Worm (Caenorhabditis elegans) whole organism, young adult: ENCODE results near the gene srv-11.

Experiments
- B0261.1 ChIP-seq: sonication (generic microtip); optimal IDR thresholded peaks from 2 replicates; lab custom pipeline; 2016; ENCODE audit warnings: mild to moderate bottlenecking, missing genetic modification characterization, moderate library complexity, missing compliant biosample characterization
- F10E7.11 ChIP-seq: sonication (generic microtip); optimal IDR thresholded peaks from 2 replicates; lab custom pipeline; 2017; ENCODE audit warnings: mild to moderate bottlenecking, missing genetic modification characterization, moderate library complexity, missing compliant biosample characterization
- F22D6.2 ChIP-seq: sonication (generic microtip); optimal IDR thresholded peaks from 2 replicates; lab custom pipeline; 2016; ENCODE audit warnings: mild to moderate bottlenecking, missing genetic modification characterization, missing compliant biosample characterization
- F52B5.7 ChIP-seq: sonication (generic microtip); optimal IDR thresholded peaks from 2 replicates; lab custom pipeline; 2016; ENCODE audit warnings: mild to moderate bottlenecking, missing genetic modification characterization, missing compliant biosample characterization
- F55B11.4 ChIP-seq: sonication (generic microtip); optimal IDR thresholded peaks from 2 replicates; lab custom pipeline; 2016; ENCODE audit warnings: missing compliant biosample characterization, missing genetic modification characterization, borderline replicate concordance; ENCODE audit not compliant: insufficient read depth
- K12H6.12 ChIP-seq: fragments of 200-800 bp; sonication (Bioruptor generic); optimal IDR thresholded peaks from 2 replicates; lab custom pipeline; 2018; ENCODE audit warnings: mild to moderate bottlenecking, missing genetic modification characterization, missing compliant biosample characterization
- ZK185.1 ChIP-seq: sonication (generic microtip); optimal IDR thresholded peaks from 2 replicates; lab custom pipeline; 2016; ENCODE audit warnings: mild to moderate bottlenecking, missing genetic modification characterization, missing compliant biosample characterization; ENCODE audit not compliant: poor library complexity, severe bottlenecking
- akir-1 ChIP-seq: fragments of 200-800 bp; sonication (Bioruptor generic); optimal IDR thresholded peaks from 2 replicates; lab custom pipeline; 2018; ENCODE audit warnings: mild to moderate bottlenecking, missing genetic modification characterization, moderate library complexity, missing compliant biosample characterization
- atf-7 ChIP-seq: sonication (generic microtip); optimal IDR thresholded peaks from 2 replicates; lab custom pipeline; 2017; ENCODE audit warnings: mild to moderate bottlenecking, missing genetic modification characterization, missing compliant biosample characterization
- attf-3 ChIP-seq: fragments of 200-800 bp; sonication (Bioruptor generic); conservative IDR thresholded peaks from 2 replicates; pipeline ENCODE4 v1.3.6; 2022; ENCODE audit warnings: missing genetic modification reagents, missing genetic modification characterization, missing compliant biosample characterization
- attf-6 ChIP-seq: fragments of 200-800 bp; sonication (Bioruptor generic); IDR thresholded peaks from 2 replicates; pipeline ENCODE4 v1.3.6; 2022; ENCODE audit warnings: missing genetic modification reagents, missing genetic modification characterization, missing compliant biosample characterization
- bed-2 ChIP-seq: fragments of 200-800 bp; sonication (Bioruptor generic); IDR thresholded peaks from 2 replicates; pipeline ENCODE4 v1.3.6; 2022; ENCODE audit warnings: missing genetic modification reagents, missing genetic modification characterization, missing compliant biosample characterization
- cebp-1 ChIP-seq, 2 experiments: fragments of 200-800 bp in 1 of 2; sonication (Bioruptor generic) in 1 of 2; sonication (generic microtip) in 1 of 2; IDR thresholded peaks in 1 of 2; optimal IDR thresholded peaks in 1 of 2; 2 replicates each; pipeline versions ENCODE4 v1.3.6 to Lab custom; 2017 to 2022; ENCODE audit warnings: missing compliant biosample characterization in 2 of 2, missing genetic modification characterization in 2 of 2, mild to moderate bottlenecking in 1 of 2, missing genetic modification reagents in 1 of 2, moderate library complexity in 1 of 2
- cebp-2 ChIP-seq: fragments of 200-800 bp; sonication (Bioruptor generic); IDR thresholded peaks from 2 replicates; pipeline ENCODE4 v1.3.6; 2022; ENCODE audit warnings: missing genetic modification characterization, missing compliant biosample characterization
- die-1 ChIP-seq: sonication (generic microtip); optimal IDR thresholded peaks from 2 replicates; lab custom pipeline; 2016; ENCODE audit warnings: missing genotype, mild to moderate bottlenecking, missing genetic modification characterization, missing compliant biosample characterization
- dox-1 ChIP-seq: fragments of 200-800 bp; sonication (Bioruptor generic); IDR thresholded peaks from 2 replicates; pipeline ENCODE4 v1.3.6; 2022; ENCODE audit warnings: missing genetic modification reagents, missing genetic modification characterization, missing compliant biosample characterization
- ets-4 ChIP-seq: fragments of 200-800 bp; sonication (Bioruptor generic); optimal IDR thresholded peaks from 2 replicates; lab custom pipeline; 2018; ENCODE audit warnings: mild to moderate bottlenecking, missing genetic modification characterization, missing compliant biosample characterization
- hmg-1.2 ChIP-seq: fragments of 200-800 bp; sonication (Bioruptor generic); IDR thresholded peaks from 2 replicates; pipeline ENCODE4 v1.3.6; 2022; ENCODE audit warnings: missing genetic modification reagents, missing genetic modification characterization, missing compliant biosample characterization
- hsf-1 ChIP-seq: fragments of 200-800 bp; sonication (Bioruptor generic); IDR thresholded peaks from 2 replicates; pipeline ENCODE4 v1.3.6; 2022; ENCODE audit warnings: missing genetic modification reagents, missing genetic modification characterization, missing compliant biosample characterization
- let-607 ChIP-seq, 2 experiments: fragments of 200-800 bp in 1 of 2; sonication (Bioruptor generic) in 1 of 2; sonication (generic microtip) in 1 of 2; optimal IDR thresholded peaks; 2 replicates each; lab custom pipeline; 2016 to 2018; ENCODE audit warnings: mild to moderate bottlenecking in 2 of 2, missing compliant biosample characterization in 2 of 2, missing genetic modification characterization in 2 of 2, moderate library complexity in 2 of 2, missing genotype in 1 of 2
- lin-40 ChIP-seq: sonication (generic microtip); optimal IDR thresholded peaks from 2 replicates; lab custom pipeline; 2016; ENCODE audit warnings: missing genetic modification characterization, mild to moderate bottlenecking, missing compliant biosample characterization, missing genotype, missing genetic modification reagents
- lsl-1 ChIP-seq: fragments of 200-800 bp; sonication (Bioruptor generic); optimal IDR thresholded peaks from 2 replicates; lab custom pipeline; 2018; ENCODE audit warnings: mild to moderate bottlenecking, missing genetic modification characterization, moderate library complexity, missing compliant biosample characterization
- madf-10 ChIP-seq: sonication (generic microtip); optimal IDR thresholded peaks from 2 replicates; lab custom pipeline; 2016; ENCODE audit warnings: mild to moderate bottlenecking, missing genetic modification characterization, missing compliant biosample characterization
- nfyb-1 ChIP-seq: fragments of 200-800 bp; sonication (Bioruptor generic); IDR thresholded peaks from 2 replicates; pipeline ENCODE4 v1.3.6; 2022; ENCODE audit warnings: missing genetic modification reagents, missing genetic modification characterization, missing compliant biosample characterization
- nhr-179 ChIP-seq: sonication (generic microtip); optimal IDR thresholded peaks from 2 replicates; lab custom pipeline; 2016; ENCODE audit warnings: mild to moderate bottlenecking, missing genetic modification characterization, missing compliant biosample characterization
- nhr-27 ChIP-seq: fragments of 200-800 bp; sonication (Bioruptor generic); optimal IDR thresholded peaks from 2 replicates; lab custom pipeline; 2018; ENCODE audit warnings: mild to moderate bottlenecking, missing genetic modification characterization, moderate library complexity, missing compliant biosample characterization
- nhr-80 ChIP-seq: sonication (generic microtip); optimal IDR thresholded peaks from 2 replicates; lab custom pipeline; 2016; ENCODE audit warnings: missing genetic modification characterization, missing compliant biosample characterization
- nhr-90 ChIP-seq: sonication (generic microtip); optimal IDR thresholded peaks from 2 replicates; lab custom pipeline; 2016; ENCODE audit warnings: missing genotype, mild to moderate bottlenecking, missing genetic modification characterization, missing compliant biosample characterization
- pbrm-1 ChIP-seq: fragments of 200-800 bp; sonication (Bioruptor generic); IDR thresholded peaks from 2 replicates; pipeline ENCODE4 v1.3.6; 2022; ENCODE audit warnings: missing genetic modification reagents, missing genetic modification characterization, missing compliant biosample characterization
- sea-2 ChIP-seq: fragments of 200-800 bp; sonication (Bioruptor generic); IDR thresholded peaks from 2 replicates; pipeline ENCODE4 v1.3.6; 2022; ENCODE audit warnings: missing genetic modification characterization, missing compliant biosample characterization
- snpc-3.4 ChIP-seq: sonication (generic microtip); optimal IDR thresholded peaks from 2 replicates; lab custom pipeline; 2017; ENCODE audit warnings: missing genetic modification characterization, mild to moderate bottlenecking, missing compliant biosample characterization, antibody characterized with exemption, moderate library complexity, missing genotype, missing genetic modification reagents
- snpc-4 ChIP-seq, 5 experiments: fragments of 150-350 bp in 1 of 5; sonication (generic microtip) in 4 of 5; optimal IDR thresholded peaks; 2 replicates each; lab custom pipeline; 2014 to 2018; ENCODE audit warnings: missing genetic modification characterization in 5 of 5, missing biosample characterization in 3 of 5, antibody characterized with exemption in 2 of 5, mild to moderate bottlenecking in 2 of 5, missing compliant biosample characterization in 2 of 5, missing genotype in 2 of 5, moderate library complexity in 2 of 5, missing genetic modification reagents in 1 of 5
- somi-1 ChIP-seq: fragments of 200-800 bp; sonication (Bioruptor generic); optimal IDR thresholded peaks from 2 replicates; lab custom pipeline; 2018; ENCODE audit warnings: mild to moderate bottlenecking, missing genetic modification characterization, missing compliant biosample characterization
- tbp1 ChIP-seq: fragments of 200-800 bp; sonication (Bioruptor generic); optimal IDR thresholded peaks from 2 replicates; lab custom pipeline; 2018; ENCODE audit warnings: mild to moderate bottlenecking, missing genetic modification characterization, missing compliant biosample characterization
- tlf-1 ChIP-seq: fragments of 200-800 bp; sonication (Bioruptor generic); optimal IDR thresholded peaks from 2 replicates; lab custom pipeline; 2018; ENCODE audit warnings: mild to moderate bottlenecking, missing genetic modification characterization, missing compliant biosample characterization
- xnd-1 ChIP-seq: sonication (generic microtip); optimal IDR thresholded peaks from 2 replicates; lab custom pipeline; 2016; ENCODE audit warnings: missing genotype, missing genetic modification reagents, missing genetic modification characterization, missing compliant biosample characterization
- ztf-22 ChIP-seq: fragments of 200-800 bp; sonication (Bioruptor generic); optimal IDR thresholded peaks from 2 replicates; lab custom pipeline; 2018; ENCODE audit warnings: mild to moderate bottlenecking, missing genetic modification characterization, moderate library complexity, missing compliant biosample characterization
- ztf-26 ChIP-seq: sonication (generic microtip); optimal IDR thresholded peaks from 2 replicates; lab custom pipeline; 2017; ENCODE audit warnings: missing genetic modification characterization, missing compliant biosample characterization

Gene srv-11

DNA sequence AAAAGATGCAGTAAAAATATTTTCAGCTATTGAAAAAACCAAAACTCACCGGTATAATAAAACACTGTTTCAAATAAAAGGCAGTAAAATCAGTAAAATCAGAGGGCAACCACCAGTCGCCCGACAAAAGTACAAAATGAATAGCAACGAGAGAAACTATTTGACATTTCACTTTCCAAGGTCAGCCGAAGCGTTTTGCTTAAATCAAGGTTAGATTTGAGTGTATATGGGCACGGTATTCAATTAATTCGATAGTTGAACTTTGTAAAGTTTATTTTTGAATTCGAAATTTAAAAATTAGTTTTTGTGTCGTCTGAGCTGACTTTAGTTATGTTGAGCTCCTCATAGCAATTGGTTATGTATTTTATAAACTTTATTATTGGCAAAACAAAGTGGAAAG, 28.7 kb downstream of the srv-11 start:
- no peak for TF ChIP-seq B0261.1 (tag; lab: Kevin White, UChicago)
- TF ChIP-seq die-1, result no peak
- TF ChIP-seq nhr-179 (tag; lab: Kevin White, UChicago), result no peak
- no peak for TF ChIP-seq ztf-26 (tag; lab: Kevin White, UChicago)

DNA sequence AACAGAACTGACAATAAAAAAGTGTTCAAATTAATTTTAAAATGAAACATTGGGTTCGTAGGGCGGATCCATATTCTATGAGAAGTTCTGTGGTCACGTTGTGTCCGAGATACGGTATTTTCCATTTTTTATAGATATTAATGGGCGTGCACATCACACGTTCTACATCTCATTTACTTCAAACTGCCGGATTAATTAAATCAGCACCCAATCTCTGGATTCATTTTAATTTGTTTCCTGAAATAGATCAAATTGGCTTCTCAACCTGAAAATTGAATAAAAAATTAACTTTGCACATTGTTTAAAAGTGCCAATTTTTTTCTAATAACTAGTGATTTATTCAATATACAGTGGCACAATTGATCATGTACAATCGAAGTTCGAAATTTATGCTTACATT, 29.9 kb downstream of the srv-11 start:
- no peak for TF ChIP-seq lsl-1 (GFP tag; lab: Kevin White, UChicago)
- TF ChIP-seq attf-6, result peak; percentile 77
- no peak for TF ChIP-seq ets-4 (GFP tag; lab: Kevin White, UChicago)
- TF ChIP-seq snpc-4 (GFP tag; optimal IDR thresholded peaks at IDR 0.05; lab: Kevin White, UChicago), result no peak
- TF ChIP-seq snpc-4 (tag; optimal IDR thresholded peaks at IDR 0.05; lab: Kevin White, UChicago), result peak in 1 of 4 experiments; percentile 42

ce11 chrIV:16186008-16186407, 35.5 kb downstream of the srv-11 start:
- no peak for TF ChIP-seq F10E7.11 (tag; lab: Kevin White, UChicago)
- TF ChIP-seq nfyb-1 (GFP tag; lab: Robert Waterston, UW), result no peak
- no peak for TF ChIP-seq F55B11.4 (tag; lab: Kevin White, UChicago)
- TF ChIP-seq snpc-3.4 (tag; lab: Kevin White, UChicago), result no peak
- no peak for TF ChIP-seq cebp-1 (GFP tag; IDR thresholded peaks at IDR 0.05; lab: Robert Waterston, UW)
- TF ChIP-seq cebp-1 (tag; optimal IDR thresholded peaks at IDR 0.05; lab: Kevin White, UChicago), result no peak
- no peak for TF ChIP-seq hsf-1 (GFP tag; lab: Robert Waterston, UW)
- no peak for TF ChIP-seq snpc-4 (GFP tag; optimal IDR thresholded peaks at IDR 0.05; lab: Kevin White, UChicago)
- peak in 1 of 4 experiments; percentile 53 for TF ChIP-seq snpc-4 (tag; optimal IDR thresholded peaks at IDR 0.05; lab: Kevin White, UChicago)
- peak; percentile 70 for TF ChIP-seq attf-6

- TF ChIP-seq lin-40 (tag; lab: Kevin White, UChicago), result no peak
Measured at ce11 chrIV:16184521-16184920, 36.9 kb downstream of the srv-11 start, which contains the start of gene Y105C5B.1413. Gene Y105C5B.1413 (minus strand): TSS chrIV:16184621.

ce11 chrIV:16180898-16181482, 40.5 kb downstream of the srv-11 start:
- peak; percentile 27 for TF ChIP-seq ets-4 (GFP tag; lab: Kevin White, UChicago)
- TF ChIP-seq snpc-4 (GFP tag; optimal IDR thresholded peaks at IDR 0.05; lab: Kevin White, UChicago), result no peak
- TF ChIP-seq snpc-4 (tag; optimal IDR thresholded peaks at IDR 0.05; lab: Kevin White, UChicago), result peak; percentile 77 to 93 (median 87)
- no peak for TF ChIP-seq nhr-27 (tag; lab: Kevin White, UChicago)
- TF ChIP-seq tlf-1 (GFP tag; lab: Kevin White, UChicago), result peak; percentile 35
- TF ChIP-seq attf-3, result no peak
- peak; percentile 16 for TF ChIP-seq K12H6.12 (tag; lab: Kevin White, UChicago)
- TF ChIP-seq bed-2 (GFP tag; lab: Robert Waterston, UW), result no peak
- peak in 1 of 2 experiments; percentile 68 for TF ChIP-seq let-607 (tag; optimal IDR thresholded peaks at IDR 0.05; lab: Kevin White, UChicago)
- peak; percentile 75 for TF ChIP-seq F22D6.2 (tag; lab: Kevin White, UChicago)
- TF ChIP-seq madf-10 (tag; lab: Kevin White, UChicago), result peak; percentile 55
- TF ChIP-seq tbp1 (GFP tag; lab: Kevin White, UChicago), result peak; percentile 41
- peak; percentile 75 for TF ChIP-seq somi-1
- TF ChIP-seq sea-2, result no peak
- TF ChIP-seq F52B5.7 (tag; lab: Kevin White, UChicago), result no peak
- TF ChIP-seq cebp-2 (GFP tag; lab: Robert Waterston, UW), result no peak
- peak; percentile 99 for TF ChIP-seq nhr-80 (tag; lab: Kevin White, UChicago)
- peak; percentile 95 for TF ChIP-seq ztf-22 (GFP tag; lab: Kevin White, UChicago)
- peak; percentile 83 for TF ChIP-seq ztf-26 (tag; lab: Kevin White, UChicago)
- peak; percentile 55 for TF ChIP-seq nhr-90
- TF ChIP-seq xnd-1 (tag; lab: Kevin White, UChicago), result no peak
- no peak for TF ChIP-seq dox-1 (GFP tag; lab: Robert Waterston, UW)
- no peak for TF ChIP-seq akir-1 (GFP tag; lab: Kevin White, UChicago)
- TF ChIP-seq pbrm-1 (GFP tag; lab: Robert Waterston, UW), result 0 out of 2 replicates have a peak, but pooled peaks have one; percentile 44
- TF ChIP-seq ZK185.1 (tag; lab: Kevin White, UChicago), result peak; percentile 51
- peak; percentile 58; the same call in 1 of the 2 replicates for TF ChIP-seq hmg-1.2 (GFP tag; lab: Robert Waterston, UW)
- peak; percentile 90 for TF ChIP-seq lin-40 (tag; lab: Kevin White, UChicago)
- peak; percentile 60 for TF ChIP-seq atf-7
